Fruit fly (Drosophila melanogaster): ENCODE measurements around the gene CG14915.

CG14915 gene

dm6 chr2L:11072250-11072649 is 1.4 kb downstream of the CG14915 start (continued):
- TF ChIP-seq Mio (GFP tag; optimal IDR thresholded peaks at IDR 0.05), result no peak
- no peak for TF ChIP-seq GATAd (GFP tag; optimal IDR thresholded peaks at IDR 0.05)
- TF ChIP-seq Sp1 (GFP tag; optimal IDR thresholded peaks at IDR 0.05), result peak; percentile 69
- TF ChIP-seq dmrt93B (GFP tag; optimal IDR thresholded peaks at IDR 0.05), result peak; percentile 48
- no peak for TF ChIP-seq usp (GFP tag; optimal IDR thresholded peaks at IDR 0.05)

DNA sequence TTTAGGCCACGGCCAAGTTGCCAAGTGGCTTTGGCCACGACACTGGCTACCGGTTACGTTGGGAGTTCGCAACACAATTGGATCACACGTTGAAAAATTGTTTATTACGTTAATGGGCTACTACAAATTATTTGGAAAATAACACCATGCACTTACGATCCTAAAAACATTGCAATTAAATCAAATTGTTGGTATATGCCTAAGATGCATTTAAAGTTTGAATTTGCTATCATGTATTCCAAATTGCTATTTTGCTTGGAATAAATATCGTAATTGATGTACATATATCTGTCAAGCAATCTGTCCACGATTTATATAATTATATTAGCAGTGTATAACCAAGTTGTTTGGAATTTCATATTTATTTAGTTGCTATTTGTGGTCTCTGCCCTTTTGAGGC is 2.1 kb downstream of the CG14915 start:
- no peak for TF ChIP-seq Rel (GFP tag; optimal IDR thresholded peaks at IDR 0.05)
- TF ChIP-seq Rel (tag; optimal IDR thresholded peaks at IDR 0.05), result no peak
- no peak for TF ChIP-seq OdsH (GFP tag; optimal IDR thresholded peaks at IDR 0.05)
- TF ChIP-seq Hr78 (GFP tag; optimal IDR thresholded peaks at IDR 0.05), result no peak
- TF ChIP-seq ey (GFP tag; optimal IDR thresholded peaks at IDR 0.05), result no peak
- no peak for TF ChIP-seq GATAd (GFP tag; optimal IDR thresholded peaks at IDR 0.05)
- no peak for TF ChIP-seq lola (GFP tag; optimal IDR thresholded peaks at IDR 0.05)
- no peak for TF ChIP-seq usp (GFP tag; optimal IDR thresholded peaks at IDR 0.05)

dm6 chr2L:11073947-11074346 is 3.1 kb downstream of the CG14915 start:
- peak; percentile 6 for TF ChIP-seq h (GFP tag; optimal IDR thresholded peaks at IDR 0.05)
- TF ChIP-seq Abd-B (GFP tag; optimal IDR thresholded peaks at IDR 0.05), result no peak
- no peak for TF ChIP-seq HLH106 (tag; optimal IDR thresholded peaks at IDR 0.05)
- TF ChIP-seq tai (GFP tag; optimal IDR thresholded peaks at IDR 0.05), result no peak
- TF ChIP-seq OdsH (GFP tag; optimal IDR thresholded peaks at IDR 0.05), result peak; percentile 32
- peak; percentile 42 for TF ChIP-seq Sp1 (GFP tag; optimal IDR thresholded peaks at IDR 0.05)
- peak; percentile 34 for TF ChIP-seq ey (GFP tag; optimal IDR thresholded peaks at IDR 0.05)
- peak; percentile 24 for TF ChIP-seq rgr (GFP tag; optimal IDR thresholded peaks at IDR 0.05)
- TF ChIP-seq Dfd (GFP tag; optimal IDR thresholded peaks at IDR 0.05), result no peak
- no peak for TF ChIP-seq N (GFP tag; optimal IDR thresholded peaks at IDR 0.05)
- TF ChIP-seq Mio (GFP tag; optimal IDR thresholded peaks at IDR 0.05), result no peak
- no peak for TF ChIP-seq dl (GFP tag; optimal IDR thresholded peaks at IDR 0.05; ENCODE audit: insufficient read depth in 1 of 2, partially characterized antibody in 2 of 2)
- no peak for TF ChIP-seq dmrt93B (GFP tag; optimal IDR thresholded peaks at IDR 0.05)
- no peak for TF ChIP-seq Vsx2 (GFP tag; optimal IDR thresholded peaks at IDR 0.05; ENCODE audit: partially characterized antibody)
- TF ChIP-seq br (GFP tag; optimal IDR thresholded peaks at IDR 0.05), result peak; percentile 9
- no peak for TF ChIP-seq Jra (GFP tag; optimal IDR thresholded peaks at IDR 0.05)
- no peak for TF ChIP-seq lola (GFP tag; optimal IDR thresholded peaks at IDR 0.05)
- TF ChIP-seq foxo (GFP tag; optimal IDR thresholded peaks at IDR 0.05), result peak in 1 of 2 experiments; percentile 6
- TF ChIP-seq GATAd (GFP tag; optimal IDR thresholded peaks at IDR 0.05), result no peak
- TF ChIP-seq Hr78 (GFP tag; optimal IDR thresholded peaks at IDR 0.05), result no peak

DNA sequence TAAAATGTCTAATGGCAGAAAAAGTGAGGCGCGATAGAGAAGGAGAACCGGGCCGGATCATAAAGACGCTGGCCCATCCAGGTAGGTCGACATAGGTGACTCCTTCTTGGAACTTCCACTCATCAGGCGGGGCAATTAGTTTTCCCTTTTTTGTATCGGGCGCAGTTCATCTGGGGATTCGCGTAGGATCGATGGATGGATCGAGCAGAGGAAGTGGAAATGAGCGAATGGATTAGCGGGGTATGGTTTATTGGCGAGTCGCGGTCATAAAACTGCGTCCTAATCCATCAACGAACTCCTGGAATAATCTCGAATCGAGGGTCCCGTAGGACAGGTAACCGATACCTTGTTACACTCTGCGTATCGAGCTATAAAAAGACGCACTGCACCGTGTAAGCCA is 4.3 kb downstream of the CG14915 start, which contains the start of gene CG43725:
Gene CG43725 (plus strand): TSS at position 400 of the 400 bp plus-strand sequence.
- TF ChIP-seq HLH106 (tag; optimal IDR thresholded peaks at IDR 0.05) (no peak), CG32264 (GFP tag; optimal IDR thresholded peaks at IDR 0.05) (no peak), brk (GFP tag; optimal IDR thresholded peaks at IDR 0.05) (no peak), rgr (GFP tag; optimal IDR thresholded peaks at IDR 0.05) (no peak)

DNA sequence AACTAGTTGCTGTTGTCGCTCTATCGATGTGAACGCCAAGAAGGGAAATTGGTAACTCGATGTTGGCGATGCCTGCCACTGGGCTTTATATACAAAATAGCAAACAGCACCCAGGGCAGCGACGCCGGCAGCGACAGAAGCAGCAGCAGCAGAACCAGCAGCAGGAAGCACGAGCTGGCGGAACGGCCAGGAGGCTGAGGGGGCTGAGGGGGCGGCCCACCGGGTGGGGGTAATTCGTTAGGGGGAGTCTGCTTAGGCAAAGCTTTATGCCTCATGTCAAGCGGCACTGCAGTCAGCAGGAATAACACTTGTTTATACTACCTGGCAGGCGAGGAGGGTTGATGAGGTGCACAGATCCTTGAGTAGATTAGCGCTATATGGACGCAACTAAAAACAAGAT is 10.5 kb downstream of the CG14915 start, which contains the start of gene AstC:
Gene AstC (minus strand): TSS at position 63 of the 400 bp plus-strand sequence.
- TF ChIP-seq Rel (GFP tag; optimal IDR thresholded peaks at IDR 0.05) (no peak), Rel (tag; optimal IDR thresholded peaks at IDR 0.05) (no peak), Dfd (GFP tag; optimal IDR thresholded peaks at IDR 0.05) (peak; percentile 98)

dm6 chr2L:11082025-11082424 is 11.2 kb downstream of the CG14915 start:
- TF ChIP-seq Myc (optimal IDR thresholded peaks at IDR 0.05) (peak; percentile 6), woc (GFP tag; optimal IDR thresholded peaks at IDR 0.05) (no peak)

DNA sequence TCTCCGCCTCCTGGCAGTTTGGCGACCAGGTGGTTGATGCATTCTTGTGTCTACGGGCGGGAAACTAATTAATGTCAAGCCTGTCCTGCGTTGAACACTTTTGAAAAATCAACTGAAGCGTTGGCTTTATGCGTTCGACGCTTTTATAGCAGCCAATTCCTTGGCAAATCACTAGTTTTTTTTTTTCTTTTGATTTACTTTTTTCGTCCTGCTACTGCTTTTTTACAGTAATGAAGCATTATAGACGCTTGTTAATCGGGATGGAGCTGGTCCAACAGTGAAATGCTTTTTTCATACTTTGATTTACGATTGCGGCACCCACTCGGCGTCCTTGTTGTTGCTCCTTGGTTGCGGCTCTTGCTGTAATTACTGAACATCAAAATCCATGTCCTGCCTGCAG is 14.3 kb downstream of the CG14915 start, which contains the start of gene AstCC:
Gene AstCC (minus strand): TSS at position 101 of the 400 bp plus-strand sequence.
- TF ChIP-seq dl (GFP tag; optimal IDR thresholded peaks at IDR 0.05; ENCODE audit: insufficient read depth in 1 of 2, partially characterized antibody in 2 of 2), result no peak
- no peak for TF ChIP-seq N (GFP tag; optimal IDR thresholded peaks at IDR 0.05)
- no peak for TF ChIP-seq Jra (GFP tag; optimal IDR thresholded peaks at IDR 0.05)
- no peak for TF ChIP-seq CG32264 (GFP tag; optimal IDR thresholded peaks at IDR 0.05)
- no peak for TF ChIP-seq psq (GFP tag; optimal IDR thresholded peaks at IDR 0.05)
- no peak for TF ChIP-seq tai (GFP tag; optimal IDR thresholded peaks at IDR 0.05)
- TF ChIP-seq lola (GFP tag; optimal IDR thresholded peaks at IDR 0.05), result no peak
- no peak for TF ChIP-seq CG9705 (GFP tag; optimal IDR thresholded peaks at IDR 0.05)
- TF ChIP-seq sv (GFP tag; optimal IDR thresholded peaks at IDR 0.05), result no peak
